Worm (Caenorhabditis elegans) whole organism, late embryonic: ENCODE data around the gene cpsf-1.

Source experiments
- F13H6.1 ChIP-seq: sonication (generic microtip); optimal IDR thresholded peaks from 2 replicates; lab custom pipeline; 2016; ENCODE audit warnings: missing genetic modification characterization, missing compliant biosample characterization
- K02D7.2 ChIP-seq: sonication (generic microtip); optimal IDR thresholded peaks from 2 replicates; lab custom pipeline; 2017; ENCODE audit warnings: mild to moderate bottlenecking, missing genetic modification characterization, missing compliant biosample characterization
- K09A11.1 ChIP-seq: sonication (generic microtip); optimal IDR thresholded peaks from 2 replicates; lab custom pipeline; 2017; ENCODE audit warnings: antibody characterized with exemption, mild to moderate bottlenecking, missing genetic modification characterization, missing compliant biosample characterization; ENCODE audit not compliant: insufficient read depth
- T23F11.4 ChIP-seq: fragments of 200-800 bp; sonication (Bioruptor generic); optimal IDR thresholded peaks from 2 replicates; lab custom pipeline; 2018; ENCODE audit warnings: mild to moderate bottlenecking, missing genetic modification characterization, missing compliant biosample characterization
- Y22D7AL.16 ChIP-seq: sonication (generic microtip); optimal IDR thresholded peaks from 2 replicates; lab custom pipeline; 2016; ENCODE audit warnings: missing genetic modification characterization, missing compliant biosample characterization
- ahr-1 ChIP-seq: sonication (generic microtip); optimal IDR thresholded peaks from 2 replicates; lab custom pipeline; 2016; ENCODE audit warnings: missing genetic modification characterization, missing compliant biosample characterization
- ceh-14 ChIP-seq: sonication (generic microtip); optimal IDR thresholded peaks from 2 replicates; lab custom pipeline; 2016; ENCODE audit warnings: missing genotype, missing genetic modification characterization, missing compliant biosample characterization
- ceh-2 ChIP-seq: sonication (generic microtip); optimal IDR thresholded peaks from 2 replicates; lab custom pipeline; 2016; ENCODE audit warnings: missing genotype, missing genetic modification characterization, missing compliant biosample characterization
- ceh-22 ChIP-seq: sonication (generic microtip); optimal IDR thresholded peaks from 2 replicates; lab custom pipeline; 2017; ENCODE audit warnings: missing biosample characterization, missing genetic modification characterization
- ceh-30 ChIP-seq: fragments of 150-350 bp; optimal IDR thresholded peaks from 2 replicates; lab custom pipeline; 2014; ENCODE audit warnings: missing biosample characterization, missing genetic modification characterization
- ceh-34 ChIP-seq: sonication (generic microtip); optimal IDR thresholded peaks from 2 replicates; lab custom pipeline; 2016; ENCODE audit warnings: mild to moderate bottlenecking, missing genetic modification characterization, missing compliant biosample characterization
- ceh-48 ChIP-seq: sonication (generic microtip); optimal IDR thresholded peaks from 2 replicates; lab custom pipeline; 2016; ENCODE audit warnings: missing genetic modification characterization, inconsistent platforms, missing compliant biosample characterization
- ceh-6 ChIP-seq: fragments of 200-800 bp; sonication (Bioruptor generic); optimal IDR thresholded peaks from 2 replicates; lab custom pipeline; 2018; ENCODE audit warnings: mild to moderate bottlenecking, missing genetic modification characterization, missing compliant biosample characterization
- elt-4 ChIP-seq: sonication (generic microtip); optimal IDR thresholded peaks from 2 replicates; lab custom pipeline; 2016; ENCODE audit warnings: missing genetic modification characterization, missing compliant biosample characterization
- ets-4 ChIP-seq: sonication (generic microtip); optimal IDR thresholded peaks from 2 replicates; lab custom pipeline; 2016; ENCODE audit warnings: missing genetic modification characterization, missing compliant biosample characterization
- eyg-1 ChIP-seq: sonication (generic microtip); optimal IDR thresholded peaks from 2 replicates; lab custom pipeline; 2016; ENCODE audit warnings: missing genotype, missing genetic modification characterization, missing compliant biosample characterization
- fkh-10 ChIP-seq: fragments of 150-350 bp; optimal IDR thresholded peaks from 2 replicates; lab custom pipeline; 2014; ENCODE audit warnings: missing biosample characterization, missing genetic modification reagents, missing genetic modification characterization
- fkh-6 ChIP-seq: sonication (generic microtip); optimal IDR thresholded peaks from 2 replicates; lab custom pipeline; 2016; ENCODE audit warnings: missing genetic modification characterization, missing compliant biosample characterization
- hlh-13 ChIP-seq: fragments of 200-800 bp; sonication (Bioruptor generic); optimal IDR thresholded peaks from 2 replicates; lab custom pipeline; 2018; ENCODE audit warnings: mild to moderate bottlenecking, missing genetic modification characterization, missing compliant biosample characterization
- hlh-15 ChIP-seq: sonication (generic microtip); optimal IDR thresholded peaks from 2 replicates; lab custom pipeline; 2016; ENCODE audit warnings: missing genetic modification characterization, missing compliant biosample characterization
- hlh-6 ChIP-seq: sonication (generic microtip); optimal IDR thresholded peaks from 2 replicates; lab custom pipeline; 2016; ENCODE audit warnings: missing genotype, missing genetic modification characterization, missing compliant biosample characterization
- nfya-1 ChIP-seq: sonication (generic microtip); optimal IDR thresholded peaks from 2 replicates; lab custom pipeline; 2017; ENCODE audit warnings: missing genetic modification characterization, mild to moderate bottlenecking, missing compliant biosample characterization, antibody characterized with exemption, moderate library complexity
- nhr-232 ChIP-seq: sonication (generic microtip); optimal IDR thresholded peaks from 2 replicates; lab custom pipeline; 2016; ENCODE audit warnings: missing genetic modification characterization, missing compliant biosample characterization
- npax-4 ChIP-seq: sonication (generic microtip); optimal IDR thresholded peaks from 2 replicates; lab custom pipeline; 2016; ENCODE audit warnings: missing genetic modification characterization, missing compliant biosample characterization
- odd-2 ChIP-seq: sonication (generic microtip); optimal IDR thresholded peaks from 2 replicates; lab custom pipeline; 2017; ENCODE audit warnings: antibody characterized with exemption, mild to moderate bottlenecking, missing genetic modification characterization, missing compliant biosample characterization
- pag-3 ChIP-seq: sonication (generic microtip); optimal IDR thresholded peaks from 2 replicates; lab custom pipeline; 2016; ENCODE audit warnings: missing compliant biosample characterization, missing genetic modification characterization, borderline replicate concordance
- pat-9 ChIP-seq: fragments of 200-800 bp; sonication (Bioruptor generic); optimal IDR thresholded peaks from 2 replicates; lab custom pipeline; 2018; ENCODE audit warnings: mild to moderate bottlenecking, missing genetic modification characterization, moderate library complexity, missing compliant biosample characterization
- pha-4 ChIP-seq: fragments of 150-350 bp; optimal IDR thresholded peaks from 2 replicates; lab custom pipeline; 2018; ENCODE audit warnings: missing biosample characterization, missing genetic modification reagents, missing genetic modification characterization
- pqm-1 ChIP-seq: sonication (generic microtip); optimal IDR thresholded peaks from 2 replicates; lab custom pipeline; 2016; ENCODE audit warnings: missing genetic modification characterization, missing compliant biosample characterization
- pros-1 ChIP-seq: fragments of 150-350 bp; optimal IDR thresholded peaks from 2 replicates; lab custom pipeline; 2014; ENCODE audit warnings: missing biosample characterization, missing genetic modification reagents, missing genetic modification characterization
- ref-2 ChIP-seq: sonication (generic microtip); optimal IDR thresholded peaks from 2 replicates; lab custom pipeline; 2016; ENCODE audit warnings: missing genetic modification characterization, missing compliant biosample characterization
- rnt-1 ChIP-seq: sonication (generic microtip); optimal IDR thresholded peaks from 2 replicates; lab custom pipeline; 2016; ENCODE audit warnings: missing genetic modification characterization, missing compliant biosample characterization
- sox-2 ChIP-seq: fragments of 200-800 bp; sonication (Bioruptor generic); IDR thresholded peaks from 2 replicates; pipeline ENCODE4 v1.3.6; 2022; ENCODE audit warnings: missing genetic modification reagents, missing genetic modification characterization, missing compliant biosample characterization
- sox-4 ChIP-seq: sonication (generic microtip); optimal IDR thresholded peaks from 2 replicates; lab custom pipeline; 2017; ENCODE audit warnings: mild to moderate bottlenecking, missing genetic modification characterization, inconsistent platforms, missing compliant biosample characterization
- tbx-2 ChIP-seq: sonication (generic microtip); optimal IDR thresholded peaks from 2 replicates; lab custom pipeline; 2016; ENCODE audit warnings: missing genetic modification characterization, missing compliant biosample characterization
- tbx-7 ChIP-seq: sonication (generic microtip); optimal IDR thresholded peaks from 2 replicates; lab custom pipeline; 2016; ENCODE audit warnings: missing genotype, missing genetic modification characterization, missing compliant biosample characterization
- ttx-3 ChIP-seq: sonication (generic microtip); optimal IDR thresholded peaks from 2 replicates; lab custom pipeline; 2016; ENCODE audit warnings: missing genetic modification reagents, missing genetic modification characterization, missing compliant biosample characterization
- unc-42 ChIP-seq: sonication (generic microtip); optimal IDR thresholded peaks from 2 replicates; lab custom pipeline; 2016; ENCODE audit warnings: missing genotype, missing genetic modification characterization, missing compliant biosample characterization
- unc-55 ChIP-seq: sonication (generic microtip); optimal IDR thresholded peaks from 2 replicates; lab custom pipeline; 2017; ENCODE audit warnings: missing biosample characterization, missing genetic modification reagents, missing genetic modification characterization
- unc-86 ChIP-seq: sonication (generic microtip); optimal IDR thresholded peaks from 2 replicates; lab custom pipeline; 2016; ENCODE audit warnings: missing genetic modification characterization, missing compliant biosample characterization
- zip-5 ChIP-seq: sonication (generic microtip); optimal IDR thresholded peaks from 2 replicates; lab custom pipeline; 2016; ENCODE audit warnings: missing genetic modification characterization, missing compliant biosample characterization

Gene cpsf-1

DNA sequence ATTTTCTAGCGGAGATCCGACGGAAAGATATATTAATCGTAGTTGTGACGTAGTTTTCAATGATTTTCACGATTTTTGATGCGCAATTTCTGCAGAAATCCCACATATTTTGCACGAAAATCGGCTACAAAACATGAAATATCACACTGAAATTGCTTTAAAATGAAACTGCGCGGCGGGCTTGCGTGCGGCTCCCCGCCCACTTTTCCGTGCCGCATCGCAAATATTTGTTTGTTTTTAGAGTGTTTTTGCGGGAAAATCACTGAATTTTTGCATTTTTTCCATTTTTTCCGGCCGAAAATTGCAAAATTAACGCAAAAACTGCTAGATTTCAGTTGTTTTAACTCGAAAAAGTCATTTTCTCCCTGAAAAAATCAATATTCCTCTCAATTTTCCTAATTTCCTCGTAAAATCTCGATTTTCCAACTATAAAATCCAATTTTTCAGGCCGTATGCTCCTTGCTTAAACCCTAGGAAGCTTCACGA lies 51.8 kb downstream of the cpsf-1 start, which contains the start of gene Y76B12C.6 (continued):
- TF ChIP-seq ahr-1 (tag; lab: Kevin White, UChicago), result no peak
- peak; percentile 14 for TF ChIP-seq Y22D7AL.16 (tag; lab: Kevin White, UChicago)
- peak; percentile 61 for TF ChIP-seq unc-42 (tag; lab: Kevin White, UChicago)
- no peak for TF ChIP-seq npax-4 (tag; lab: Kevin White, UChicago)
- peak; percentile 26 for TF ChIP-seq ref-2
- no peak for TF ChIP-seq hlh-6 (tag; lab: Kevin White, UChicago)
- peak; percentile 76 for TF ChIP-seq ceh-6 (GFP tag; lab: Kevin White, UChicago)
- TF ChIP-seq ets-4 (tag; lab: Kevin White, UChicago), result no peak
- no peak for TF ChIP-seq ceh-34
- no peak for TF ChIP-seq K09A11.1 (tag; lab: Kevin White, UChicago)
- peak; percentile 73 for TF ChIP-seq sox-4
- TF ChIP-seq eyg-1 (tag; lab: Kevin White, UChicago), result no peak
- peak; percentile 39 for TF ChIP-seq rnt-1
- TF ChIP-seq pha-4 (tag; lab: Kevin White, UChicago), result no peak
- no peak for TF ChIP-seq pag-3 (tag; lab: Kevin White, UChicago)
- TF ChIP-seq odd-2, result no peak

DNA sequence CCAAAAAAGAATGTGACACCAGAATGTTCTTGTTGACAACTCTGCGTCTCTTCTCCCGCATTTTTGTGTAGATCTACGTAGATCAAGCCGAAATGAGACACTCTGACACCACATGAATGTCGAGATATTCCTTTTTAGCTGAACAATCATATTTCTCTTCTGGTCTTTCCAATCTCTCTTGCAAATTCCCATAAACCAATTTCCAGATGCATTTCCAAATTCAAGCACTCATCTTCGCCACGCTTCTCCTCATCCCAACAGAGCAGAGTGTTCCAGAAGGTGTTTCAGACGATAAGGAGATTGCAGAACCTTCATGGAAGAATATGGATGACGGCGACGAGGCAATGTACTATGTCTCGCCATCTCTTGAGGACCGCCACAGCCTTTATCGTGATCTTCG lies 53.0 kb downstream of the cpsf-1 start, which contains the start of gene Y76B12C.8:
Gene Y76B12C.8 (plus strand): TSS at position 207 of the 400 bp plus-strand sequence.
- TF ChIP-seq hlh-6 (tag; lab: Kevin White, UChicago) (no peak), odd-2 (no peak), ceh-22 (tag; lab: Kevin White, UChicago) (no peak), ceh-34 (no peak), F13H6.1 (tag; lab: Kevin White, UChicago) (no peak), ceh-2 (tag; lab: Kevin White, UChicago) (no peak), hlh-15 (tag; lab: Kevin White, UChicago) (no peak), tbx-2 (tag; lab: Kevin White, UChicago) (no peak), tbx-7 (tag; lab: Kevin White, UChicago) (no peak), ttx-3 (tag; lab: Kevin White, UChicago) (no peak), K09A11.1 (tag; lab: Kevin White, UChicago) (no peak), fkh-10 (GFP tag; lab: Kevin White, UChicago) (no peak), unc-86 (tag; lab: Kevin White, UChicago) (no peak), ceh-14 (tag; lab: Kevin White, UChicago) (no peak), pat-9 (tag; lab: Kevin White, UChicago) (no peak)

DNA sequence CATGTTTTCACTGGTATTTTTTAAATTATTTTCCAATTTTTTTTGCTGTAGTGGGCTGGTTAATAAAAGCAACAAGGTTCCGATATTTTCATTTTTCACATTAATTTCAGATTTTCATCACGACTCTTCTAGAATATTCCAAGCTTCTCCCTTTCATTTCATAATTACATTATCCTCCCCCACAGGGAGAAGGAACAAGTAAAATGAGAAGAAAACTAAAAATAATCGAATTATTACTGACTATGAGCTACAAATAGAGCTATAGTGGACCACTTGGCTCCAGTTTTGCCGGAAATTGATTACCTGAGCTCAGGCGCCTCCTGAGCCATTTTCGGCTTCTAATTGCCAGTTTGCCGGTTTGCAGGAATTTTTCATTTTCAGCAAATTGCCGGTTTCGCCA lies 57.2 kb downstream of the cpsf-1 start:
- peak; percentile 48 for TF ChIP-seq unc-42 (tag; lab: Kevin White, UChicago)
- no peak for TF ChIP-seq ceh-30 (tag; lab: Kevin White, UChicago)

DNA sequence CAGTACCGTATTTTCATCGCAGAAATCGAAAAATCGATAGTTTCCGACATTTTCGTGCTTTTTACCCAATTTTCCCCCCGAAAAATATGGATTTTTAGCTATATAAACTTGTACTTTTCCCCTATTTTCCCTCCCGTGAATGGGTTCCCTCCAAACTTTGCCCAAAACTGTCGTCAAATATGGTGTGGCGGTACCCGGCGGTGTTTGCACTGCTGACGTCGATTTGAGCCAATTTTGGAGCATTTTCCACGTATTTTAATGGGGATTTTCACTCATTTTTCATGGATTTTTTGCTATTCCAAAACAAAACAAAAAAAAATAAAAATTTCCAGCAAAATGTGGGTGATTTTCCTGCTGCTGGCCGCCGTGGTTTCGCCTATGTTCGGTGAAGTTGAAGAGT lies 59.4 kb downstream of the cpsf-1 start, which contains the start of gene Y76B12C.3:
Gene Y76B12C.3 (plus strand): TSS at position 334 of the 400 bp plus-strand sequence.
- TF ChIP-seq K02D7.2 (tag; lab: Kevin White, UChicago) (no peak), zip-5 (no peak), hlh-13 (GFP tag; lab: Kevin White, UChicago) (no peak), sox-2 (GFP tag; lab: Robert Waterston, UW) (no peak)

DNA sequence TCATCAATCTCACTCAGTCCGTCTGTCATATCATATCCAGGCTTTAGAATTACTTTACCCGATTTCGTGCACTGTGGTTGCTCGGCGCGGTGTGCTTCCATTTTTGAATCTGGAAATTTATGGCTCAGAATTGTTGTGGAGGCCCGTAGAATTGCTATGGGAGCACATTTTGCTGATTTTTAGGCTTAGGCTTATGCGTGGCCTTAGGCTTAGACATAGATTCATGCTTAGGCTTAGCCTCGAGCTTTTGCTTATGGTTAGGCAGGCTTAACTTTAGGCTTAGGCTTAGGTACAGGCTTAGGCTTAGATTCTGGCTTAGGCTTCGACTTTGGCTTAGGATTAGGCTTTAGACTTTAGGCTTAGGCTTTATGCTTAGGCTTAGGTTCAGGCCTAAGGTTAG lies 60.5 kb downstream of the cpsf-1 start, which contains the start of gene Y76B12C.4:
Gene Y76B12C.4 (minus strand): TSS at position 101 of the 400 bp plus-strand sequence.
- TF ChIP-seq K02D7.2 (tag; lab: Kevin White, UChicago) (no peak), unc-55 (GFP tag; lab: Kevin White, UChicago) (no peak), T23F11.4 (no peak), nfya-1 (tag; lab: Kevin White, UChicago) (no peak), fkh-6 (tag; lab: Kevin White, UChicago) (no peak), nhr-232 (tag; lab: Kevin White, UChicago) (no peak), ceh-48 (no peak), pqm-1 (tag; lab: Kevin White, UChicago) (no peak), pros-1 (tag; lab: Kevin White, UChicago) (no peak), hlh-13 (GFP tag; lab: Kevin White, UChicago) (no peak), eyg-1 (tag; lab: Kevin White, UChicago) (no peak), elt-4 (tag; lab: Kevin White, UChicago) (no peak), sox-4 (no peak)
- TF ChIP-seq, all 69 proteins: peak for 0
